Worm (Caenorhabditis elegans): ENCODE results near the gene gly-12.

ce11 chrX:7478948-7479347 lies 6.7 kb upstream of the gly-12 start, which contains the start of gene mek-1:
- TF ChIP-seq fkh-10 (GFP tag; optimal IDR thresholded peaks at IDR 0.05), result no peak
- TF ChIP-seq snpc-4 (tag; optimal IDR thresholded peaks at IDR 0.05), result no peak
- no peak for TF ChIP-seq elt-2 (tag; optimal IDR thresholded peaks at IDR 0.05)
- no peak for TF ChIP-seq nhr-12 (tag; optimal IDR thresholded peaks at IDR 0.05)
- TF ChIP-seq R02D3.7 (tag; optimal IDR thresholded peaks at IDR 0.05), result no peak
- no peak for TF ChIP-seq elt-1 (tag; optimal IDR thresholded peaks at IDR 0.05)

Measured in whole organism, L3 larva.